Fruit fly (Drosophila melanogaster) whole organism: Measurements from ENCODE around the gene Btk.

Source experiments
- EcR ChIP-seq, 2 experiments: fragments of >200 bp; optimal IDR thresholded peaks; 2 replicates each; lab custom pipeline; 2017; ENCODE audit warnings: missing biosample characterization in 2 of 2, missing genetic modification characterization in 2 of 2, missing genetic modification reagents in 2 of 2
- pan ChIP-seq: fragments of >200 bp; optimal IDR thresholded peaks from 2 replicates; lab custom pipeline; 2017
- usp ChIP-seq: fragments of >200 bp; optimal IDR thresholded peaks from 2 replicates; lab custom pipeline; 2017; ENCODE audit warnings: missing biosample characterization, missing genetic modification characterization, mixed read lengths

dm6 chr2L:8338039-8338438, 37.2 kb upstream of the Btk start, which contains the start of gene witty:
- no peak for TF ChIP-seq pan (lab: Kevin White, UChicago)
- no peak for TF ChIP-seq usp
- no peak for TF ChIP-seq EcR (GFP tag; optimal IDR thresholded peaks at IDR 0.05; lab: Kevin White, UChicago)
